Worm (Caenorhabditis elegans) whole organism, young adult: ENCODE results near the gene znf-598.
"Not testable (repeated sequence)": the region's sequence is repeated elsewhere in the genome, so short reads cannot be mapped to it uniquely, and the experiment has no call there.

Experiments used
- B0019.2 ChIP-seq: fragments of 200-800 bp; sonication (Bioruptor generic); conservative IDR thresholded peaks from 2 replicates; pipeline ENCODE4 v1.3.6; 2022; ENCODE audit warnings: missing genetic modification reagents, missing genetic modification characterization, missing compliant biosample characterization
- B0261.1 ChIP-seq: sonication (generic microtip); optimal IDR thresholded peaks from 2 replicates; lab custom pipeline; 2016; ENCODE audit warnings: mild to moderate bottlenecking, missing genetic modification characterization, moderate library complexity, missing compliant biosample characterization
- F33H1.4 ChIP-seq: fragments of 200-800 bp; sonication (Bioruptor generic); IDR thresholded peaks from 2 replicates; pipeline ENCODE4 v1.3.6; 2022; ENCODE audit warnings: missing genetic modification reagents, missing genetic modification characterization, missing compliant biosample characterization
- F52B5.7 ChIP-seq: sonication (generic microtip); optimal IDR thresholded peaks from 2 replicates; lab custom pipeline; 2016; ENCODE audit warnings: mild to moderate bottlenecking, missing genetic modification characterization, missing compliant biosample characterization
- T07F8.4 ChIP-seq: sonication (generic microtip); optimal IDR thresholded peaks from 2 replicates; lab custom pipeline; 2016; ENCODE audit warnings: mild to moderate bottlenecking, missing genetic modification characterization, moderate library complexity, missing compliant biosample characterization
- T26A5.8 ChIP-seq: sonication (generic microtip); optimal IDR thresholded peaks from 2 replicates; lab custom pipeline; 2016; ENCODE audit warnings: missing genetic modification characterization, missing compliant biosample characterization
- Y53G8AR.9 ChIP-seq: fragments of 200-800 bp; sonication (Bioruptor generic); conservative IDR thresholded peaks from 2 replicates; pipeline ENCODE4 v1.3.6; 2022; ENCODE audit warnings: missing genetic modification reagents, missing genetic modification characterization, missing compliant biosample characterization
- Y56A3A.18 ChIP-seq: fragments of 200-800 bp; sonication (Bioruptor generic); IDR thresholded peaks from 2 replicates; pipeline ENCODE4 v1.3.6; 2022; ENCODE audit warnings: missing genetic modification reagents, missing genetic modification characterization, missing compliant biosample characterization
- Y95B8A.8 ChIP-seq: fragments of 200-800 bp; sonication (Bioruptor generic); IDR thresholded peaks from 2 replicates; pipeline ENCODE4 v1.3.6; 2022; ENCODE audit warnings: missing genetic modification reagents, missing genetic modification characterization, missing compliant biosample characterization
- aptf-2 ChIP-seq: fragments of 200-800 bp; sonication (Bioruptor generic); conservative IDR thresholded peaks from 2 replicates; pipeline ENCODE4 v1.3.6; 2022; ENCODE audit warnings: missing genetic modification reagents, missing genetic modification characterization, missing compliant biosample characterization
- aptf-3 ChIP-seq: fragments of 200-800 bp; sonication (Bioruptor generic); IDR thresholded peaks from 2 replicates; pipeline ENCODE4 v1.3.6; 2022; ENCODE audit warnings: missing genetic modification characterization, missing compliant biosample characterization
- athp-1 ChIP-seq: sonication (generic microtip); optimal IDR thresholded peaks from 2 replicates; lab custom pipeline; 2017; ENCODE audit warnings: mild to moderate bottlenecking, missing genetic modification characterization, missing compliant biosample characterization
- attf-3 ChIP-seq: fragments of 200-800 bp; sonication (Bioruptor generic); conservative IDR thresholded peaks from 2 replicates; pipeline ENCODE4 v1.3.6; 2022; ENCODE audit warnings: missing genetic modification reagents, missing genetic modification characterization, missing compliant biosample characterization
- bed-2 ChIP-seq: fragments of 200-800 bp; sonication (Bioruptor generic); IDR thresholded peaks from 2 replicates; pipeline ENCODE4 v1.3.6; 2022; ENCODE audit warnings: missing genetic modification reagents, missing genetic modification characterization, missing compliant biosample characterization
- cebp-1 ChIP-seq, 2 experiments: fragments of 200-800 bp in 1 of 2; sonication (Bioruptor generic) in 1 of 2; sonication (generic microtip) in 1 of 2; IDR thresholded peaks in 1 of 2; optimal IDR thresholded peaks in 1 of 2; 2 replicates each; pipeline versions ENCODE4 v1.3.6 to Lab custom; 2017 to 2022; ENCODE audit warnings: missing compliant biosample characterization in 2 of 2, missing genetic modification characterization in 2 of 2, mild to moderate bottlenecking in 1 of 2, missing genetic modification reagents in 1 of 2, moderate library complexity in 1 of 2
- cebp-2 ChIP-seq: fragments of 200-800 bp; sonication (Bioruptor generic); IDR thresholded peaks from 2 replicates; pipeline ENCODE4 v1.3.6; 2022; ENCODE audit warnings: missing genetic modification characterization, missing compliant biosample characterization
- ceh-27 ChIP-seq: fragments of 200-800 bp; sonication (Bioruptor generic); optimal IDR thresholded peaks from 2 replicates; lab custom pipeline; 2018; ENCODE audit warnings: mild to moderate bottlenecking, missing genetic modification characterization, moderate library complexity, missing compliant biosample characterization
- ceh-40 ChIP-seq: fragments of 200-800 bp; sonication (Bioruptor generic); IDR thresholded peaks from 2 replicates; pipeline ENCODE4 v1.3.6; 2022; ENCODE audit warnings: missing genetic modification characterization, missing compliant biosample characterization
- ceh-58 ChIP-seq: fragments of 200-800 bp; sonication (Bioruptor generic); IDR thresholded peaks from 2 replicates; pipeline ENCODE4 v1.3.6; 2022; ENCODE audit warnings: missing genetic modification characterization, missing compliant biosample characterization
- ceh-91 ChIP-seq: fragments of 200-800 bp; sonication (Bioruptor generic); IDR thresholded peaks from 2 replicates; pipeline ENCODE4 v1.3.6; 2022; ENCODE audit warnings: missing genetic modification reagents, missing genetic modification characterization, missing compliant biosample characterization
- die-1 ChIP-seq: sonication (generic microtip); optimal IDR thresholded peaks from 2 replicates; lab custom pipeline; 2016; ENCODE audit warnings: missing genotype, mild to moderate bottlenecking, missing genetic modification characterization, missing compliant biosample characterization
- dpff-1 ChIP-seq: sonication (generic microtip); optimal IDR thresholded peaks from 2 replicates; lab custom pipeline; 2017; ENCODE audit warnings: mild to moderate bottlenecking, missing genetic modification characterization, missing compliant biosample characterization
- gei-17 ChIP-seq: fragments of 200-800 bp; sonication (Bioruptor generic); optimal IDR thresholded peaks from 2 replicates; lab custom pipeline; 2018; ENCODE audit warnings: mild to moderate bottlenecking, missing genetic modification characterization, missing compliant biosample characterization
- hlh-26 ChIP-seq: fragments of 200-800 bp; sonication (Bioruptor generic); conservative IDR thresholded peaks from 2 replicates; pipeline ENCODE4 v1.3.6; 2022; ENCODE audit warnings: missing genetic modification reagents, missing genetic modification characterization, missing compliant biosample characterization
- hmg-1.2 ChIP-seq: fragments of 200-800 bp; sonication (Bioruptor generic); IDR thresholded peaks from 2 replicates; pipeline ENCODE4 v1.3.6; 2022; ENCODE audit warnings: missing genetic modification reagents, missing genetic modification characterization, missing compliant biosample characterization
- hmg-20 ChIP-seq: fragments of 200-800 bp; sonication (Bioruptor generic); IDR thresholded peaks from 2 replicates; pipeline ENCODE4 v1.3.6; 2022; ENCODE audit warnings: missing genetic modification reagents, missing genetic modification characterization, missing compliant biosample characterization
- let-526 ChIP-seq: fragments of 200-800 bp; sonication (Bioruptor generic); IDR thresholded peaks from 2 replicates; pipeline ENCODE4 v1.3.6; 2022; ENCODE audit warnings: missing genetic modification reagents, missing genetic modification characterization, missing compliant biosample characterization
- lin-26 ChIP-seq: fragments of 200-800 bp; sonication (Bioruptor generic); IDR thresholded peaks from 2 replicates; pipeline ENCODE4 v1.3.6; 2022; ENCODE audit warnings: missing genetic modification reagents, missing genetic modification characterization, missing compliant biosample characterization
- lin-54 ChIP-seq: fragments of 200-800 bp; sonication (Bioruptor generic); optimal IDR thresholded peaks from 2 replicates; lab custom pipeline; 2018; ENCODE audit warnings: mild to moderate bottlenecking, missing genetic modification characterization, missing compliant biosample characterization
- mel-28 ChIP-seq: sonication (generic microtip); optimal IDR thresholded peaks from 2 replicates; lab custom pipeline; 2016; ENCODE audit warnings: borderline replicate concordance, mild to moderate bottlenecking, missing genetic modification characterization, missing compliant biosample characterization
- mes-4 ChIP-seq: sonication (generic microtip); optimal IDR thresholded peaks from 2 replicates; lab custom pipeline; 2016; ENCODE audit warnings: missing genotype, missing genetic modification characterization, missing compliant biosample characterization
- mxl-1 ChIP-seq: sonication (generic microtip); optimal IDR thresholded peaks from 2 replicates; lab custom pipeline; 2016; ENCODE audit warnings: missing genetic modification characterization, missing compliant biosample characterization
- nfya-2 ChIP-seq: fragments of 200-800 bp; sonication (Bioruptor generic); IDR thresholded peaks from 2 replicates; pipeline ENCODE4 v1.3.6; 2022; ENCODE audit warnings: missing genetic modification reagents, missing genetic modification characterization, missing compliant biosample characterization
- nfyb-1 ChIP-seq: fragments of 200-800 bp; sonication (Bioruptor generic); IDR thresholded peaks from 2 replicates; pipeline ENCODE4 v1.3.6; 2022; ENCODE audit warnings: missing genetic modification reagents, missing genetic modification characterization, missing compliant biosample characterization
- nhr-90 ChIP-seq: sonication (generic microtip); optimal IDR thresholded peaks from 2 replicates; lab custom pipeline; 2016; ENCODE audit warnings: missing genotype, mild to moderate bottlenecking, missing genetic modification characterization, missing compliant biosample characterization
- rcor-1 ChIP-seq: fragments of 200-800 bp; sonication (Bioruptor generic); IDR thresholded peaks from 2 replicates; pipeline ENCODE4 v1.3.6; 2022; ENCODE audit warnings: missing genetic modification reagents, missing genetic modification characterization, missing compliant biosample characterization
- rec-8 ChIP-seq, 2 experiments: sonication (generic microtip); optimal IDR thresholded peaks; 2 replicates each; lab custom pipeline; 2016; ENCODE audit warnings: mild to moderate bottlenecking in 2 of 2, missing genetic modification characterization in 2 of 2, missing genetic modification reagents in 2 of 2, missing genotype in 2 of 2, missing biosample characterization in 1 of 2, missing compliant biosample characterization in 1 of 2, moderate library complexity in 1 of 2
- repo-1 ChIP-seq: sonication (generic microtip); optimal IDR thresholded peaks from 2 replicates; lab custom pipeline; 2017; ENCODE audit warnings: mild to moderate bottlenecking, missing genetic modification characterization, missing compliant biosample characterization
- sdz-38 ChIP-seq: sonication (generic microtip); optimal IDR thresholded peaks from 2 replicates; lab custom pipeline; 2016; ENCODE audit warnings: missing genotype, missing genetic modification characterization, missing compliant biosample characterization
- snpc-1.3 ChIP-seq: sonication (generic microtip); optimal IDR thresholded peaks from 2 replicates; lab custom pipeline; 2017; ENCODE audit warnings: missing genetic modification characterization, mild to moderate bottlenecking, missing compliant biosample characterization, antibody characterized with exemption, moderate library complexity, missing genotype, missing genetic modification reagents; ENCODE audit not compliant: insufficient read depth
- somi-1 ChIP-seq: fragments of 200-800 bp; sonication (Bioruptor generic); optimal IDR thresholded peaks from 2 replicates; lab custom pipeline; 2018; ENCODE audit warnings: mild to moderate bottlenecking, missing genetic modification characterization, missing compliant biosample characterization
- sptf-2 ChIP-seq: fragments of 200-800 bp; sonication (Bioruptor generic); optimal IDR thresholded peaks from 2 replicates; lab custom pipeline; 2018; ENCODE audit warnings: mild to moderate bottlenecking, missing genetic modification characterization, missing compliant biosample characterization
- tbp1 ChIP-seq: fragments of 200-800 bp; sonication (Bioruptor generic); optimal IDR thresholded peaks from 2 replicates; lab custom pipeline; 2018; ENCODE audit warnings: mild to moderate bottlenecking, missing genetic modification characterization, missing compliant biosample characterization
- zim-3 ChIP-seq: sonication (generic microtip); optimal IDR thresholded peaks from 2 replicates; lab custom pipeline; 2017; ENCODE audit warnings: mild to moderate bottlenecking, missing genetic modification characterization, moderate library complexity, missing compliant biosample characterization
- ztf-25 ChIP-seq: fragments of 200-800 bp; sonication (Bioruptor generic); IDR thresholded peaks from 2 replicates; pipeline ENCODE4 v1.3.6; 2022; ENCODE audit warnings: missing genetic modification reagents, missing genetic modification characterization, missing compliant biosample characterization
- ztf-26 ChIP-seq: sonication (generic microtip); optimal IDR thresholded peaks from 2 replicates; lab custom pipeline; 2017; ENCODE audit warnings: missing genetic modification characterization, missing compliant biosample characterization
- ztf-28 ChIP-seq: fragments of 200-800 bp; sonication (Bioruptor generic); IDR thresholded peaks from 2 replicates; pipeline ENCODE4 v1.3.6; 2022; ENCODE audit warnings: missing genetic modification reagents, missing genetic modification characterization, missing compliant biosample characterization

znf-598 gene

ce11 chrII:7001405-7001804 lies 24.2 kb upstream of the znf-598 start (continued):
- peak; percentile 50 for TF ChIP-seq mxl-1 (tag; lab: Kevin White, UChicago)
- TF ChIP-seq Y56A3A.18 (GFP tag; lab: Robert Waterston, UW), result peak; percentile 65; the same call in 1 of the 2 replicates
- TF ChIP-seq ceh-58, result peak; percentile 52; the same call in 1 of the 2 replicates
- TF ChIP-seq Y53G8AR.9, result 0 out of 2 replicates have a peak, but pooled peaks have one; percentile 30
- TF ChIP-seq nhr-90 (tag; lab: Kevin White, UChicago), result peak; percentile 86
- peak; percentile 53 for TF ChIP-seq ceh-27
- peak; percentile 87 for TF ChIP-seq B0261.1 (tag; lab: Kevin White, UChicago)
- TF ChIP-seq attf-3 (GFP tag; lab: Robert Waterston, UW), result peak; percentile 72
- peak; percentile 95 for TF ChIP-seq ztf-25 (GFP tag; lab: Robert Waterston, UW)
- TF ChIP-seq hmg-1.2, result peak; percentile 76
- TF ChIP-seq snpc-1.3 (tag; lab: Kevin White, UChicago), result peak; percentile 15
- peak; percentile 50 for TF ChIP-seq rcor-1 (GFP tag; lab: Robert Waterston, UW)
- TF ChIP-seq lin-54 (GFP tag; lab: Kevin White, UChicago), result peak; percentile 23
- peak; percentile 91 for TF ChIP-seq die-1 (tag; lab: Kevin White, UChicago)
- TF ChIP-seq sdz-38 (tag; lab: Kevin White, UChicago), result peak; percentile 2
- TF ChIP-seq aptf-3, result peak; percentile 97
- TF ChIP-seq B0019.2, result peak; percentile 43
- TF ChIP-seq cebp-1 (GFP tag; IDR thresholded peaks at IDR 0.05; lab: Robert Waterston, UW), result not testable (repeated sequence)
- TF ChIP-seq cebp-1 (tag; optimal IDR thresholded peaks at IDR 0.05; lab: Kevin White, UChicago), result peak; percentile 66
- peak; percentile 86 for TF ChIP-seq let-526 (GFP tag; lab: Robert Waterston, UW)
- peak; percentile 0 for TF ChIP-seq mes-4 (tag; lab: Kevin White, UChicago)
- 0 out of 2 replicates have a peak, but pooled peaks have one; percentile 39 for TF ChIP-seq bed-2
- TF ChIP-seq T07F8.4 (tag; lab: Kevin White, UChicago), result peak; percentile 28
- TF ChIP-seq Y95B8A.8, result peak; percentile 78; the same call in 1 of the 2 replicates
- TF ChIP-seq nfyb-1 (GFP tag; lab: Robert Waterston, UW), result peak; percentile 78
- TF ChIP-seq ztf-28 (GFP tag; lab: Robert Waterston, UW), result peak; percentile 85
- TF ChIP-seq somi-1 (GFP tag; lab: Kevin White, UChicago), result peak; percentile 69
- TF ChIP-seq aptf-2 (GFP tag; lab: Robert Waterston, UW), result peak; percentile 60; the same call in 1 of the 2 replicates
- peak; percentile 63 for TF ChIP-seq athp-1 (tag; lab: Kevin White, UChicago)
- peak; percentile 98 for TF ChIP-seq lin-26 (GFP tag; lab: Robert Waterston, UW)
- peak; percentile 43 for TF ChIP-seq T26A5.8
- peak; percentile 74; the same call in 1 of the 2 replicates for TF ChIP-seq ceh-40 (GFP tag; lab: Robert Waterston, UW)
- peak; percentile 98 for TF ChIP-seq tbp1 (GFP tag; lab: Kevin White, UChicago)
- peak; percentile 54 for TF ChIP-seq repo-1
- peak; percentile 64 for TF ChIP-seq hmg-20 (GFP tag; lab: Robert Waterston, UW)
- TF ChIP-seq, all 124 proteins: peak for 78; not testable (repeated sequence) for 46

ce11 chrII:7002956-7003357 lies 22.6 kb upstream of the znf-598 start:
- TF ChIP-seq ceh-91 (no peak), ztf-26 (tag; lab: Kevin White, UChicago) (no peak), Y95B8A.8 (no peak), hlh-26 (GFP tag; lab: Robert Waterston, UW) (no peak), dpff-1 (tag; lab: Kevin White, UChicago) (no peak), ztf-28 (GFP tag; lab: Robert Waterston, UW) (no peak), gei-17 (GFP tag; lab: Kevin White, UChicago) (no peak), rec-8 (tag; optimal IDR thresholded peaks at IDR 0.05; lab: Kevin White, UChicago) (peak; percentile 38 to 74), repo-1 (no peak), cebp-2 (0 out of 2 replicates have a peak, but pooled peaks have one; percentile 19), F52B5.7 (no peak), mel-28 (tag; lab: Kevin White, UChicago) (no peak), sptf-2 (GFP tag; lab: Kevin White, UChicago) (peak; percentile 36), nfya-2 (GFP tag; lab: Robert Waterston, UW) (no peak), F33H1.4 (0 out of 2 replicates have a peak, but pooled peaks have one; percentile 6), nhr-90 (tag; lab: Kevin White, UChicago) (peak; percentile 47), zim-3 (tag; lab: Kevin White, UChicago) (no peak), hmg-1.2 (peak; percentile 54), hmg-20 (GFP tag; lab: Robert Waterston, UW) (no peak), B0019.2 (no peak; the same call in 1 of the 2 replicates)
